Fruit fly (Drosophila melanogaster) whole organism, wandering third instar larva: ENCODE results near the gene CG16779.
A peak's percentile ranks its signal among the peaks of the same experiment; 100 is the strongest.

Source experiments
- Abd-B ChIP-seq: fragments of >200 bp; optimal IDR thresholded peaks from 2 replicates; lab custom pipeline; 2017; ENCODE audit warnings: missing biosample characterization, missing genetic modification characterization
- CG32264 ChIP-seq: fragments of 200-800 bp; sonication (Bioruptor generic); optimal IDR thresholded peaks from 2 replicates; lab custom pipeline; 2016; ENCODE audit warnings: missing biosample characterization, missing genetic modification characterization
- CG9705 ChIP-seq: fragments of 200-800 bp; sonication (Bioruptor generic); optimal IDR thresholded peaks from 2 replicates; lab custom pipeline; 2018; ENCODE audit warnings: missing biosample characterization, mild to moderate bottlenecking, missing genetic modification characterization
- CrebA ChIP-seq: fragments of 200-800 bp; sonication (Bioruptor generic); optimal IDR thresholded peaks from 2 replicates; lab custom pipeline; 2016; ENCODE audit warnings: missing biosample characterization, mild to moderate bottlenecking, missing genetic modification characterization, borderline replicate concordance
- Dfd ChIP-seq: fragments of >200 bp; optimal IDR thresholded peaks from 2 replicates; lab custom pipeline; 2017; ENCODE audit warnings: missing biosample characterization, missing genetic modification characterization
- Dif ChIP-seq: fragments of 200-275, 200-300 bp; sonication (Bioruptor generic); optimal IDR thresholded peaks from 2 replicates; lab custom pipeline; 2018; ENCODE audit warnings: missing biosample characterization, missing genetic modification characterization; ENCODE audit not compliant: partially characterized antibody
- GATAd ChIP-seq: sonication (Bioruptor generic); optimal IDR thresholded peaks from 2 replicates; lab custom pipeline; 2016; ENCODE audit warnings: missing biosample characterization, missing genetic modification characterization
- HLH106 ChIP-seq: fragments of 200-800 bp; optimal IDR thresholded peaks from 3 replicates; lab custom pipeline; 2019; ENCODE audit warnings: missing biosample characterization, mild to moderate bottlenecking, missing genetic modification characterization, moderate library complexity
- Hnf4 ChIP-seq: fragments of 200-800 bp; sonication (Bioruptor generic); optimal IDR thresholded peaks from 2 replicates; lab custom pipeline; 2016; ENCODE audit warnings: missing biosample characterization, mild to moderate bottlenecking, missing genetic modification characterization
- Hr78 ChIP-seq: fragments of >200 bp; optimal IDR thresholded peaks from 2 replicates; lab custom pipeline; 2017; ENCODE audit warnings: missing biosample characterization, missing genetic modification characterization
- Hr83 ChIP-seq: fragments of 200-300 bp; sonication (Bioruptor generic); optimal IDR thresholded peaks from 2 replicates; lab custom pipeline; 2016; ENCODE audit warnings: missing biosample characterization, mild to moderate bottlenecking, missing genetic modification characterization, moderate library complexity; ENCODE audit not compliant: poor library complexity, severe bottlenecking
- Jra ChIP-seq: sonication (Bioruptor generic); optimal IDR thresholded peaks from 2 replicates; lab custom pipeline; 2016; ENCODE audit warnings: missing biosample characterization, missing genetic modification characterization
- Mio ChIP-seq: sonication (Bioruptor generic); optimal IDR thresholded peaks from 2 replicates; lab custom pipeline; 2016; ENCODE audit warnings: missing biosample characterization, missing genetic modification characterization
- Myc ChIP-seq: fragments of >200 bp; optimal IDR thresholded peaks from 2 replicates; lab custom pipeline; 2017
- N ChIP-seq: fragments of >200 bp; optimal IDR thresholded peaks from 2 replicates; lab custom pipeline; 2018; ENCODE audit warnings: missing biosample characterization, missing external identifiers, missing genetic modification characterization
- OdsH ChIP-seq: fragments of 200-800 bp; sonication (Bioruptor generic); optimal IDR thresholded peaks from 2 replicates; lab custom pipeline; 2016; ENCODE audit warnings: missing biosample characterization, mild to moderate bottlenecking, missing genetic modification characterization
- Rel ChIP-seq, 2 experiments: fragments of 200-800 bp; sonication (Bioruptor generic) in 1 of 2; optimal IDR thresholded peaks; 2 replicates in 1 of 2; 3 replicates in 1 of 2; lab custom pipeline; 2016 to 2019; ENCODE audit warnings: mild to moderate bottlenecking in 2 of 2, missing biosample characterization in 2 of 2, missing genetic modification characterization in 2 of 2, moderate library complexity in 1 of 2
- Sp1 ChIP-seq: fragments of 200-800 bp; sonication (Bioruptor generic); optimal IDR thresholded peaks from 3 replicates; lab custom pipeline; 2019; ENCODE audit warnings: missing biosample characterization, mild to moderate bottlenecking, missing genetic modification characterization, moderate library complexity
- Vsx2 ChIP-seq: fragments of 200-300, 225-300 bp; sonication (Bioruptor generic); optimal IDR thresholded peaks from 2 replicates; lab custom pipeline; 2018; ENCODE audit warnings: missing biosample characterization, missing genetic modification characterization; ENCODE audit not compliant: partially characterized antibody
- br ChIP-seq: fragments of 200-800 bp; sonication (Bioruptor generic); optimal IDR thresholded peaks from 2 replicates; lab custom pipeline; 2016; ENCODE audit warnings: missing biosample characterization, missing genetic modification characterization
- brk ChIP-seq: fragments of 200-800 bp; sonication (Bioruptor generic); optimal IDR thresholded peaks from 2 replicates; lab custom pipeline; 2016; ENCODE audit warnings: missing biosample characterization, mild to moderate bottlenecking, missing genetic modification characterization
- dl ChIP-seq, 2 experiments: fragments of 175-275, 200-275 bp in 1 of 2; fragments of 200-275 bp in 1 of 2; sonication (Bioruptor generic); optimal IDR thresholded peaks; lab custom pipeline; 2018; ENCODE audit warnings: mild to moderate bottlenecking in 2 of 2, missing biosample characterization in 2 of 2, missing genetic modification characterization in 2 of 2, moderate library complexity in 2 of 2; ENCODE audit not compliant: partially characterized antibody in 2 of 2, insufficient read depth in 1 of 2
- dmrt93B ChIP-seq: fragments of 200-800 bp; sonication (Bioruptor generic); optimal IDR thresholded peaks from 2 replicates; lab custom pipeline; 2018; ENCODE audit warnings: missing biosample characterization, mild to moderate bottlenecking, missing genetic modification characterization
- dsf ChIP-seq: sonication (Bioruptor generic); optimal IDR thresholded peaks from 2 replicates; lab custom pipeline; 2016; ENCODE audit warnings: missing biosample characterization, missing genetic modification characterization, borderline replicate concordance
- ey ChIP-seq: fragments of 200-800 bp; sonication (Bioruptor generic); optimal IDR thresholded peaks from 2 replicates; lab custom pipeline; 2016; ENCODE audit warnings: missing biosample characterization, missing genetic modification characterization
- foxo ChIP-seq, 2 experiments: fragments of 200-800 bp; sonication (Bioruptor generic); optimal IDR thresholded peaks; 2 replicates in 1 of 2; 3 replicates in 1 of 2; lab custom pipeline; 2016 to 2017; ENCODE audit warnings: missing biosample characterization in 2 of 2, missing genetic modification characterization in 2 of 2
- fru ChIP-seq: fragments of 200-800 bp; sonication (Bioruptor generic); optimal IDR thresholded peaks from 3 replicates; lab custom pipeline; 2016; ENCODE audit warnings: missing biosample characterization, mild to moderate bottlenecking, missing genetic modification characterization
- h ChIP-seq: fragments of 200-800 bp; sonication (Bioruptor generic); optimal IDR thresholded peaks from 3 replicates; lab custom pipeline; 2016; ENCODE audit warnings: missing biosample characterization, mild to moderate bottlenecking, missing genetic modification characterization
- jim ChIP-seq: fragments of 175-275, 200-325 bp; sonication (Bioruptor generic); optimal IDR thresholded peaks from 2 replicates; lab custom pipeline; 2016; ENCODE audit warnings: missing biosample characterization, mild to moderate bottlenecking, missing genetic modification characterization
- lola ChIP-seq: fragments of >200 bp; optimal IDR thresholded peaks from 2 replicates; lab custom pipeline; 2017; ENCODE audit warnings: missing biosample characterization, missing genetic modification characterization
- pan ChIP-seq: fragments of >200 bp; optimal IDR thresholded peaks from 2 replicates; lab custom pipeline; 2017
- psq ChIP-seq: fragments of 200-800 bp; sonication (Bioruptor generic); optimal IDR thresholded peaks from 3 replicates; lab custom pipeline; 2017; ENCODE audit warnings: missing biosample characterization, mild to moderate bottlenecking, missing genetic modification characterization, moderate library complexity
- rgr ChIP-seq: fragments of 200-800 bp; sonication (Bioruptor generic); optimal IDR thresholded peaks from 3 replicates; lab custom pipeline; 2016; ENCODE audit warnings: missing biosample characterization, mild to moderate bottlenecking, missing genetic modification characterization
- sage ChIP-seq: fragments of 200-800 bp; sonication (Bioruptor generic); optimal IDR thresholded peaks from 2 replicates; lab custom pipeline; 2016; ENCODE audit warnings: missing biosample characterization, mild to moderate bottlenecking, missing genetic modification characterization
- sv ChIP-seq: fragments of 200-800 bp; sonication (Bioruptor generic); optimal IDR thresholded peaks from 3 replicates; lab custom pipeline; 2016; ENCODE audit warnings: missing biosample characterization, missing genetic modification characterization
- tai ChIP-seq: sonication (Bioruptor generic); optimal IDR thresholded peaks from 2 replicates; lab custom pipeline; 2016; ENCODE audit warnings: missing biosample characterization, missing genetic modification characterization
- usp ChIP-seq: fragments of >200 bp; optimal IDR thresholded peaks from 2 replicates; lab custom pipeline; 2017; ENCODE audit warnings: missing biosample characterization, missing genetic modification characterization
- woc ChIP-seq: sonication (Bioruptor generic); optimal IDR thresholded peaks from 2 replicates; lab custom pipeline; 2016; ENCODE audit warnings: missing biosample characterization, mild to moderate bottlenecking, missing genetic modification characterization

CG16779 gene

dm6 chr3R:9533181-9534124 is 40.0 kb upstream of the CG16779 start:
- no peak for TF ChIP-seq lola
- TF ChIP-seq dl (GFP tag; optimal IDR thresholded peaks at IDR 0.05; lab: Kevin White, UChicago; ENCODE audit: insufficient read depth in 1 of 2, partially characterized antibody in 2 of 2): peak; percentile 89 to 97
- peak; percentile 96 for TF ChIP-seq HLH106 (tag; lab: Kevin White, UChicago)
- peak; percentile 74 for TF ChIP-seq brk (GFP tag; lab: Kevin White, UChicago)
- peak; percentile 94 for TF ChIP-seq CG9705
- TF ChIP-seq Sp1 (GFP tag; lab: Kevin White, UChicago): peak; percentile 98
- TF ChIP-seq tai: peak; percentile 92
- peak; percentile 95 for TF ChIP-seq psq
- peak; percentile 82 for TF ChIP-seq CG32264 (GFP tag; lab: Kevin White, UChicago)
- peak; percentile 96 for TF ChIP-seq ey (GFP tag; lab: Kevin White, UChicago)
- TF ChIP-seq dmrt93B: peak; percentile 97
- TF ChIP-seq sv (GFP tag; lab: Kevin White, UChicago): peak; percentile 79
- TF ChIP-seq Abd-B (GFP tag; lab: Kevin White, UChicago): no peak
- no peak for TF ChIP-seq pan
- TF ChIP-seq dsf (GFP tag; lab: Kevin White, UChicago): peak; percentile 74
- peak; percentile 64 for TF ChIP-seq Mio (GFP tag; lab: Kevin White, UChicago)
- peak; percentile 18 for TF ChIP-seq usp (GFP tag; lab: Kevin White, UChicago)
- peak; percentile 85 for TF ChIP-seq Hnf4 (GFP tag; lab: Kevin White, UChicago)
- TF ChIP-seq h: peak; percentile 95
- TF ChIP-seq Hr83 (GFP tag; lab: Kevin White, UChicago): peak; percentile 65
- TF ChIP-seq Jra: peak; percentile 96
- peak; percentile 54 for TF ChIP-seq GATAd (GFP tag; lab: Kevin White, UChicago)
- peak; percentile 97 for TF ChIP-seq woc
- TF ChIP-seq Dif (GFP tag; lab: Kevin White, UChicago): peak; percentile 98
- no peak for TF ChIP-seq N (GFP tag; lab: Kevin White, UChicago)
- peak; percentile 98 for TF ChIP-seq fru (GFP tag; lab: Kevin White, UChicago)
- peak; percentile 69 for TF ChIP-seq Rel (GFP tag; optimal IDR thresholded peaks at IDR 0.05; lab: Kevin White, UChicago)
- peak; percentile 74 for TF ChIP-seq Rel (tag; optimal IDR thresholded peaks at IDR 0.05; lab: Kevin White, UChicago)
- TF ChIP-seq foxo (GFP tag; optimal IDR thresholded peaks at IDR 0.05; lab: Kevin White, UChicago): peak; percentile 76 to 98
- peak; percentile 74 for TF ChIP-seq CrebA (GFP tag; lab: Kevin White, UChicago)
- peak; percentile 87 for TF ChIP-seq Vsx2
- TF ChIP-seq Dfd (GFP tag; lab: Kevin White, UChicago): no peak
- peak; percentile 47 for TF ChIP-seq sage
- TF ChIP-seq Myc (lab: Kevin White, UChicago): no peak
- no peak for TF ChIP-seq jim (GFP tag; lab: Kevin White, UChicago)
- no peak for TF ChIP-seq Hr78
- peak; percentile 95 for TF ChIP-seq rgr
- TF ChIP-seq OdsH (GFP tag; lab: Kevin White, UChicago): peak; percentile 97
- TF ChIP-seq br (GFP tag; lab: Kevin White, UChicago): peak; percentile 97

dm6 chr3R:9532437-9533180 is 39.1 kb upstream of the CG16779 start, which contains the start of gene by:
Gene by, minus strand, starts transcription at chr3R:9533011.
- no peak for TF ChIP-seq rgr
- TF ChIP-seq psq: no peak
- TF ChIP-seq sage: no peak
- no peak for TF ChIP-seq h
- TF ChIP-seq Myc (lab: Kevin White, UChicago): no peak
- no peak for TF ChIP-seq Hnf4 (GFP tag; lab: Kevin White, UChicago)
- peak; percentile 74 to 83 for TF ChIP-seq dl (GFP tag; optimal IDR thresholded peaks at IDR 0.05; lab: Kevin White, UChicago; ENCODE audit: insufficient read depth in 1 of 2, partially characterized antibody in 2 of 2)
- no peak for TF ChIP-seq brk (GFP tag; lab: Kevin White, UChicago)
- TF ChIP-seq Dfd (GFP tag; lab: Kevin White, UChicago): no peak
- TF ChIP-seq usp (GFP tag; lab: Kevin White, UChicago): no peak
- TF ChIP-seq jim (GFP tag; lab: Kevin White, UChicago): peak; percentile 84
- no peak for TF ChIP-seq Sp1 (GFP tag; lab: Kevin White, UChicago)
- TF ChIP-seq Vsx2: peak; percentile 37
- no peak for TF ChIP-seq foxo (GFP tag; optimal IDR thresholded peaks at IDR 0.05; lab: Kevin White, UChicago)
- TF ChIP-seq Mio (GFP tag; lab: Kevin White, UChicago): no peak
- TF ChIP-seq Rel (GFP tag; optimal IDR thresholded peaks at IDR 0.05; lab: Kevin White, UChicago): no peak
- no peak for TF ChIP-seq Rel (tag; optimal IDR thresholded peaks at IDR 0.05; lab: Kevin White, UChicago)
- peak; percentile 15 for TF ChIP-seq Hr83 (GFP tag; lab: Kevin White, UChicago)
- peak; percentile 82 for TF ChIP-seq Dif (GFP tag; lab: Kevin White, UChicago)
- TF ChIP-seq Hr78: no peak
